Worm (Caenorhabditis elegans): ENCODE results near the gene fbf-1.

DNA sequence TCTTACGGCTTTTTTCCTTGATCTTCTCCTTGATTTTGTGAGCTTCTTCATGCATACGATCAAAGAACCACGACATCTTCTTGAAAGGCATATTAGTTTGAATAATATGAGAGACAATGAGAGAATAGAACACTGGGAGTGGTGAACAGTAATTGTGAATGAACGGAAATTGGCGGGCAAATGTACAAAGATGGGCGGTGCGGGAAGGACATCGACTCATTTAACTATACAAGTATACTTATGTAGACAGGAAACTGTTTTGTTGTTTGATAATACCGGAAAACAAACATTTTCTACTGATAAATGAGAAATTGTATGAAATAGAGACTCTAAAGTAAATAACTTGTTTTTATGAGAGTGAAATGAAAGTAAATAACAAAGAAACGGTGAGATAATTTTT is 35.6 kb downstream of the fbf-1 start, which contains the start of gene R12C12.5:
- TF ChIP-seq madf-8 (GFP tag; conservative IDR thresholded peaks at IDR 0.05): 0 out of 2 replicates have a peak, but pooled peaks have one; percentile 27
- TF ChIP-seq ceh-100 (GFP tag; IDR thresholded peaks at IDR 0.05): no peak
- TF ChIP-seq F52B5.7 (tag; optimal IDR thresholded peaks at IDR 0.05): no peak
- TF ChIP-seq F10E7.11 (tag; optimal IDR thresholded peaks at IDR 0.05): no peak
- no peak for TF ChIP-seq let-607 (tag; optimal IDR thresholded peaks at IDR 0.05)
- TF ChIP-seq Y53F4B.3 (GFP tag; IDR thresholded peaks at IDR 0.05): no peak
- TF ChIP-seq hrde-1 (tag; optimal IDR thresholded peaks at IDR 0.05; ENCODE audit: borderline replicate concordance): no peak
- no peak for TF ChIP-seq aptf-3 (GFP tag; IDR thresholded peaks at IDR 0.05)
- TF ChIP-seq ccch-3 (GFP tag; optimal IDR thresholded peaks at IDR 0.05): no peak
- TF ChIP-seq egl-44 (GFP tag; IDR thresholded peaks at IDR 0.05): no peak
- no peak for TF ChIP-seq B0035.1 (tag; optimal IDR thresholded peaks at IDR 0.05)
- TF ChIP-seq Y79H2A.3 (GFP tag; conservative IDR thresholded peaks at IDR 0.05): no peak
- TF ChIP-seq F22D6.2 (tag; optimal IDR thresholded peaks at IDR 0.05): no peak

Measured in whole organism, young adult.